Worm (Caenorhabditis elegans) whole organism, young adult: ENCODE measurements around the gene ZC116.1.
A peak's percentile ranks its signal among the peaks of the same experiment; 100 is the strongest.

Experiments used
- B0035.1 ChIP-seq: sonication (generic microtip); optimal IDR thresholded peaks from 2 replicates; lab custom pipeline; 2016; ENCODE audit warnings: missing genetic modification characterization, mild to moderate bottlenecking, missing compliant biosample characterization, missing genotype, missing genetic modification reagents
- C06A6.2 ChIP-seq: fragments of 200-800 bp; sonication (Bioruptor generic); conservative IDR thresholded peaks from 2 replicates; pipeline ENCODE4 v1.3.6; 2022; ENCODE audit warnings: missing genetic modification characterization, missing compliant biosample characterization
- C17E4.6 ChIP-seq: fragments of 200-800 bp; sonication (Bioruptor generic); IDR thresholded peaks from 2 replicates; pipeline ENCODE4 v1.3.6; 2022; ENCODE audit warnings: missing genetic modification reagents, missing genetic modification characterization, missing compliant biosample characterization
- F33H1.4 ChIP-seq: fragments of 200-800 bp; sonication (Bioruptor generic); IDR thresholded peaks from 2 replicates; pipeline ENCODE4 v1.3.6; 2022; ENCODE audit warnings: missing genetic modification reagents, missing genetic modification characterization, missing compliant biosample characterization
- F55B11.4 ChIP-seq: sonication (generic microtip); optimal IDR thresholded peaks from 2 replicates; lab custom pipeline; 2016; ENCODE audit warnings: missing compliant biosample characterization, missing genetic modification characterization, borderline replicate concordance; ENCODE audit not compliant: insufficient read depth
- K12H6.12 ChIP-seq: fragments of 200-800 bp; sonication (Bioruptor generic); optimal IDR thresholded peaks from 2 replicates; lab custom pipeline; 2018; ENCODE audit warnings: mild to moderate bottlenecking, missing genetic modification characterization, missing compliant biosample characterization
- Y53F4B.3 ChIP-seq: fragments of 200-800 bp; sonication (Bioruptor generic); IDR thresholded peaks from 2 replicates; pipeline ENCODE4 v1.3.6; 2022; ENCODE audit warnings: missing genetic modification reagents, missing genetic modification characterization, missing compliant biosample characterization
- Y53G8AR.9 ChIP-seq: fragments of 200-800 bp; sonication (Bioruptor generic); conservative IDR thresholded peaks from 2 replicates; pipeline ENCODE4 v1.3.6; 2022; ENCODE audit warnings: missing genetic modification reagents, missing genetic modification characterization, missing compliant biosample characterization
- Y56A3A.18 ChIP-seq: fragments of 200-800 bp; sonication (Bioruptor generic); IDR thresholded peaks from 2 replicates; pipeline ENCODE4 v1.3.6; 2022; ENCODE audit warnings: missing genetic modification reagents, missing genetic modification characterization, missing compliant biosample characterization
- ZK185.1 ChIP-seq: sonication (generic microtip); optimal IDR thresholded peaks from 2 replicates; lab custom pipeline; 2016; ENCODE audit warnings: mild to moderate bottlenecking, missing genetic modification characterization, missing compliant biosample characterization; ENCODE audit not compliant: poor library complexity, severe bottlenecking
- akir-1 ChIP-seq: fragments of 200-800 bp; sonication (Bioruptor generic); optimal IDR thresholded peaks from 2 replicates; lab custom pipeline; 2018; ENCODE audit warnings: mild to moderate bottlenecking, missing genetic modification characterization, moderate library complexity, missing compliant biosample characterization
- aptf-2 ChIP-seq: fragments of 200-800 bp; sonication (Bioruptor generic); conservative IDR thresholded peaks from 2 replicates; pipeline ENCODE4 v1.3.6; 2022; ENCODE audit warnings: missing genetic modification reagents, missing genetic modification characterization, missing compliant biosample characterization
- atf-7 ChIP-seq: sonication (generic microtip); optimal IDR thresholded peaks from 2 replicates; lab custom pipeline; 2017; ENCODE audit warnings: mild to moderate bottlenecking, missing genetic modification characterization, missing compliant biosample characterization
- ceh-40 ChIP-seq: fragments of 200-800 bp; sonication (Bioruptor generic); IDR thresholded peaks from 2 replicates; pipeline ENCODE4 v1.3.6; 2022; ENCODE audit warnings: missing genetic modification characterization, missing compliant biosample characterization
- dpff-1 ChIP-seq: sonication (generic microtip); optimal IDR thresholded peaks from 2 replicates; lab custom pipeline; 2017; ENCODE audit warnings: mild to moderate bottlenecking, missing genetic modification characterization, missing compliant biosample characterization
- egrh-3 ChIP-seq: fragments of 200-800 bp; sonication (Bioruptor generic); IDR thresholded peaks from 2 replicates; pipeline ENCODE4 v1.3.6; 2022; ENCODE audit warnings: missing genetic modification reagents, missing genetic modification characterization, missing compliant biosample characterization
- hmg-1.2 ChIP-seq: fragments of 200-800 bp; sonication (Bioruptor generic); IDR thresholded peaks from 2 replicates; pipeline ENCODE4 v1.3.6; 2022; ENCODE audit warnings: missing genetic modification reagents, missing genetic modification characterization, missing compliant biosample characterization
- lin-26 ChIP-seq: fragments of 200-800 bp; sonication (Bioruptor generic); IDR thresholded peaks from 2 replicates; pipeline ENCODE4 v1.3.6; 2022; ENCODE audit warnings: missing genetic modification reagents, missing genetic modification characterization, missing compliant biosample characterization
- lin-40 ChIP-seq: sonication (generic microtip); optimal IDR thresholded peaks from 2 replicates; lab custom pipeline; 2016; ENCODE audit warnings: missing genetic modification characterization, mild to moderate bottlenecking, missing compliant biosample characterization, missing genotype, missing genetic modification reagents
- lin-54 ChIP-seq: fragments of 200-800 bp; sonication (Bioruptor generic); optimal IDR thresholded peaks from 2 replicates; lab custom pipeline; 2018; ENCODE audit warnings: mild to moderate bottlenecking, missing genetic modification characterization, missing compliant biosample characterization
- madf-6 ChIP-seq: fragments of 200-800 bp; sonication (Bioruptor generic); IDR thresholded peaks from 2 replicates; pipeline ENCODE4 v1.3.6; 2022; ENCODE audit warnings: missing genetic modification reagents, missing genetic modification characterization, missing compliant biosample characterization
- mel-28 ChIP-seq: sonication (generic microtip); optimal IDR thresholded peaks from 2 replicates; lab custom pipeline; 2016; ENCODE audit warnings: borderline replicate concordance, mild to moderate bottlenecking, missing genetic modification characterization, missing compliant biosample characterization
- mxl-1 ChIP-seq: sonication (generic microtip); optimal IDR thresholded peaks from 2 replicates; lab custom pipeline; 2016; ENCODE audit warnings: missing genetic modification characterization, missing compliant biosample characterization
- nfya-2 ChIP-seq: fragments of 200-800 bp; sonication (Bioruptor generic); IDR thresholded peaks from 2 replicates; pipeline ENCODE4 v1.3.6; 2022; ENCODE audit warnings: missing genetic modification reagents, missing genetic modification characterization, missing compliant biosample characterization
- nhr-80 ChIP-seq: sonication (generic microtip); optimal IDR thresholded peaks from 2 replicates; lab custom pipeline; 2016; ENCODE audit warnings: missing genetic modification characterization, missing compliant biosample characterization
- pha-4 ChIP-seq: fragments of 150-350 bp; sonication (generic microtip); optimal IDR thresholded peaks from 2 replicates; lab custom pipeline; 2014; ENCODE audit warnings: missing biosample characterization, missing genetic modification reagents, missing genetic modification characterization
- rcor-1 ChIP-seq: fragments of 200-800 bp; sonication (Bioruptor generic); IDR thresholded peaks from 2 replicates; pipeline ENCODE4 v1.3.6; 2022; ENCODE audit warnings: missing genetic modification reagents, missing genetic modification characterization, missing compliant biosample characterization
- rec-8 ChIP-seq, 2 experiments: sonication (generic microtip); optimal IDR thresholded peaks; 2 replicates each; lab custom pipeline; 2016; ENCODE audit warnings: mild to moderate bottlenecking in 2 of 2, missing genetic modification characterization in 2 of 2, missing genetic modification reagents in 2 of 2, missing genotype in 2 of 2, missing biosample characterization in 1 of 2, missing compliant biosample characterization in 1 of 2, moderate library complexity in 1 of 2
- repo-1 ChIP-seq: sonication (generic microtip); optimal IDR thresholded peaks from 2 replicates; lab custom pipeline; 2017; ENCODE audit warnings: mild to moderate bottlenecking, missing genetic modification characterization, missing compliant biosample characterization
- sdz-38 ChIP-seq: sonication (generic microtip); optimal IDR thresholded peaks from 2 replicates; lab custom pipeline; 2016; ENCODE audit warnings: missing genotype, missing genetic modification characterization, missing compliant biosample characterization
- sea-2 ChIP-seq: fragments of 200-800 bp; sonication (Bioruptor generic); IDR thresholded peaks from 2 replicates; pipeline ENCODE4 v1.3.6; 2022; ENCODE audit warnings: missing genetic modification characterization, missing compliant biosample characterization
- snpc-3.4 ChIP-seq: sonication (generic microtip); optimal IDR thresholded peaks from 2 replicates; lab custom pipeline; 2017; ENCODE audit warnings: missing genetic modification characterization, mild to moderate bottlenecking, missing compliant biosample characterization, antibody characterized with exemption, moderate library complexity, missing genotype, missing genetic modification reagents
- snpc-4 ChIP-seq, 5 experiments: fragments of 150-350 bp in 1 of 5; sonication (generic microtip) in 4 of 5; optimal IDR thresholded peaks; 2 replicates each; lab custom pipeline; 2014 to 2018; ENCODE audit warnings: missing genetic modification characterization in 5 of 5, missing biosample characterization in 3 of 5, antibody characterized with exemption in 2 of 5, mild to moderate bottlenecking in 2 of 5, missing compliant biosample characterization in 2 of 5, missing genotype in 2 of 5, moderate library complexity in 2 of 5, missing genetic modification reagents in 1 of 5
- ztf-22 ChIP-seq: fragments of 200-800 bp; sonication (Bioruptor generic); optimal IDR thresholded peaks from 2 replicates; lab custom pipeline; 2018; ENCODE audit warnings: mild to moderate bottlenecking, missing genetic modification characterization, moderate library complexity, missing compliant biosample characterization
- ztf-3 ChIP-seq: fragments of 200-800 bp; sonication (Bioruptor generic); optimal IDR thresholded peaks from 2 replicates; lab custom pipeline; 2018; ENCODE audit warnings: mild to moderate bottlenecking, missing genetic modification characterization, missing compliant biosample characterization
- ztf-6 ChIP-seq: fragments of 200-800 bp; sonication (Bioruptor generic); IDR thresholded peaks from 2 replicates; pipeline ENCODE4 v1.3.6; 2022; ENCODE audit warnings: missing genetic modification reagents, missing genetic modification characterization, missing compliant biosample characterization

Gene ZC116.1

ce11 chrV:12637238-12637690 is 27.6 kb downstream of the ZC116.1 start, which contains the start of gene F56H9.2 (continued):
- TF ChIP-seq snpc-3.4 (tag; lab: Kevin White, UChicago) (no peak), pha-4 (tag; lab: Kevin White, UChicago) (peak; percentile 39), akir-1 (GFP tag; lab: Kevin White, UChicago) (no peak), sea-2 (GFP tag; lab: Robert Waterston, UW) (no peak), ztf-3 (GFP tag; lab: Kevin White, UChicago) (no peak), nfya-2 (GFP tag; lab: Robert Waterston, UW) (no peak), K12H6.12 (tag; lab: Kevin White, UChicago) (peak; percentile 67), F55B11.4 (tag; lab: Kevin White, UChicago) (no peak), F33H1.4 (no peak), snpc-4 (GFP tag; optimal IDR thresholded peaks at IDR 0.05; lab: Kevin White, UChicago) (no peak), snpc-4 (tag; optimal IDR thresholded peaks at IDR 0.05; lab: Kevin White, UChicago) (peak in 1 of 4 experiments; percentile 20), aptf-2 (GFP tag; lab: Robert Waterston, UW) (no peak), hmg-1.2 (peak; percentile 50; the same call in 1 of the 2 replicates), Y53G8AR.9 (GFP tag; lab: Robert Waterston, UW) (no peak), lin-54 (no peak), B0035.1 (no peak)

- TF ChIP-seq nhr-80 (peak; percentile 70), Y56A3A.18 (GFP tag; lab: Robert Waterston, UW) (no peak), lin-40 (tag; lab: Kevin White, UChicago) (no peak), rec-8 (tag; optimal IDR thresholded peaks at IDR 0.05; lab: Kevin White, UChicago) (no peak), snpc-3.4 (tag; lab: Kevin White, UChicago) (no peak), ceh-40 (GFP tag; lab: Robert Waterston, UW) (no peak), repo-1 (tag; lab: Kevin White, UChicago) (no peak), sdz-38 (tag; lab: Kevin White, UChicago) (no peak), atf-7 (tag; lab: Kevin White, UChicago) (peak; percentile 0), ztf-22 (GFP tag; lab: Kevin White, UChicago) (peak; percentile 31), madf-6 (no peak), pha-4 (tag; lab: Kevin White, UChicago) (no peak), ZK185.1 (tag; lab: Kevin White, UChicago) (peak; percentile 16), C06A6.2 (no peak), ztf-6 (GFP tag; lab: Robert Waterston, UW) (no peak), rcor-1 (GFP tag; lab: Robert Waterston, UW) (peak; percentile 14; the same call in 1 of the 2 replicates), F33H1.4 (no peak), C17E4.6 (GFP tag; lab: Robert Waterston, UW) (no peak)
Measured at ce11 chrV:12637764-12638502, 28.3 kb downstream of the ZC116.1 start.

ce11 chrV:12640384-12640783 is 30.8 kb downstream of the ZC116.1 start, which contains the start of gene gpa-8:
TSS of gene gpa-8 (minus strand) at chrV:12640484.
- no peak for TF ChIP-seq dpff-1 (tag; lab: Kevin White, UChicago)
- TF ChIP-seq F33H1.4 = no peak
- TF ChIP-seq mxl-1 = no peak
- no peak for TF ChIP-seq lin-26 (GFP tag; lab: Robert Waterston, UW)
- no peak for TF ChIP-seq sea-2 (GFP tag; lab: Robert Waterston, UW)
- no peak for TF ChIP-seq Y53F4B.3 (GFP tag; lab: Robert Waterston, UW)
- TF ChIP-seq ztf-22 (GFP tag; lab: Kevin White, UChicago) = no peak
- no peak for TF ChIP-seq pha-4 (tag; lab: Kevin White, UChicago)
- TF ChIP-seq hmg-1.2 = no peak
- no peak for TF ChIP-seq B0035.1
- no peak for TF ChIP-seq egrh-3
- TF ChIP-seq mel-28 = no peak
